Worm (Caenorhabditis elegans): ENCODE measurements around the gene fut-2.

The fut-2 gene

DNA sequence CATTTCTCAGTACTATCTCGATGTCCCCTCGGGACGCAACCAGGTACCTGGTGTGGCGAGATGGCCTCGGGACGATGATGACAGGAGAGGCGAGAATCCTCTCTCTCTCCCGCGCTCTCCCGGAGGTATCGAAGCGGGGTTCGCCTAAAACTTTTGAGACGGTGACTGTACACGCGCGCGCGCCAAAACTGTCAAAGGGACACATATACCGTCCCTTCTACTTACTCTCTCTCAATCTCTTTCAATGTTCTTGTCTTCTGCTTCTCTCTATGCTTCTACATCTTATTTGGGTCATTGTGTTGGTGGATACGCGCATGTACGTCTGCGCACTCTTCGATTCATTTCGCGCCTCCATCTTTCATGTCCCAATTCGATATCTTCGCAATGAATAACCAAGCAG is 33.8 kb downstream of the fut-2 start:
- TF ChIP-seq klf-2 (GFP tag; conservative IDR thresholded peaks at IDR 0.05) (no peak), ztf-23 (GFP tag; IDR thresholded peaks at IDR 0.05) (0 out of 2 replicates have a peak, but pooled peaks have one; percentile 19), cog-1 (tag; optimal IDR thresholded peaks at IDR 0.05) (peak; percentile 21)

DNA sequence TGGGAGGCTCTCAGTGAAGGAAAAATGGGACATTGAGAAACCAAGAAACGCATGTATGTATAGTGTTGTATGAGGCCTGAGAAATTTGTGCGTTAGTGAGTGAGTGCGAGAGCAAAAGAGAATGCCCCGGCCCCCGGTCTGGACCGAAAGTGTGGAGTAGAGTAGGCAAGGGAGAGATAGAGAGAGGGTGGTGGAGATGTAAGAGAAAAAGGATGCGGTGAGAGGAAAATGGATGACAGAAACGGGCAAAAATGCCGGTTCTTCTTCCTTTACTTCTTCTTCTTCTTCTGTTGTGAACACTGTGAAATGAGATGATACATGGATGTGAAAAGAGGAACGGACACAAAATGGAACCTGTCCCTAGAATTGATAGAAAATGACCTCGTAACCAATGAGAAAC is 37.4 kb downstream of the fut-2 start:
- TF ChIP-seq flt-1 (GFP tag; IDR thresholded peaks at IDR 0.05) (0 out of 2 replicates have a peak, but pooled peaks have one; percentile 42), klf-2 (GFP tag; conservative IDR thresholded peaks at IDR 0.05) (no peak), ztf-23 (GFP tag; IDR thresholded peaks at IDR 0.05) (no peak)

DNA sequence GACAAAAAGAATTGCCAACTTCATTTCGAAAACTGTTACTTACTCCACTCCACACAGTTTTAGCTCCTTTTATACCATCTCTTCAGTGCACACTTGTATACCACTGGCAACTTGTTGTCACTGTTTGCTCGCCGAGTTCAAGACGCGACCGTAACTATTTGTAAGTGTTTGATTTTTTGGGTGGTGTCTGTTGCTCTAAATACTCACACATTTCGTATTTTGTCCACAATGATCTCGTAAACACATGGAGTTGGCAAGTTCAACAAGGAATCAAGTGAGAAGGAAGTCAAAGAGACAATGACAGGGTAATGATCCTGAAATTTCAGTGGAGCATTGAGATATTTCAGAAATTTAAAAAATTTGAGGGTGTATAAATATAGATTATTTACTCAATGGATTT is 42.7 kb downstream of the fut-2 start, which contains the start of gene hpo-26:
Gene hpo-26 (minus strand): TSS at position 31 of the 400 bp plus-strand sequence.
- no peak for TF ChIP-seq ztf-23 (GFP tag; IDR thresholded peaks at IDR 0.05)
- no peak for TF ChIP-seq T22C8.4 (GFP tag; IDR thresholded peaks at IDR 0.05)
- no peak for TF ChIP-seq flt-1 (GFP tag; IDR thresholded peaks at IDR 0.05)
- TF ChIP-seq ref-1 (GFP tag; conservative IDR thresholded peaks at IDR 0.05): no peak
- TF ChIP-seq ztf-29 (GFP tag; IDR thresholded peaks at IDR 0.05): no peak
- no peak for TF ChIP-seq cog-1 (tag; optimal IDR thresholded peaks at IDR 0.05)
- TF ChIP-seq tab-1 (GFP tag; IDR thresholded peaks at IDR 0.05): no peak
- TF ChIP-seq klf-2 (GFP tag; conservative IDR thresholded peaks at IDR 0.05): no peak
- TF ChIP-seq med-1 (GFP tag; optimal IDR thresholded peaks at IDR 0.05; ENCODE audit: insufficient read depth): no peak

DNA sequence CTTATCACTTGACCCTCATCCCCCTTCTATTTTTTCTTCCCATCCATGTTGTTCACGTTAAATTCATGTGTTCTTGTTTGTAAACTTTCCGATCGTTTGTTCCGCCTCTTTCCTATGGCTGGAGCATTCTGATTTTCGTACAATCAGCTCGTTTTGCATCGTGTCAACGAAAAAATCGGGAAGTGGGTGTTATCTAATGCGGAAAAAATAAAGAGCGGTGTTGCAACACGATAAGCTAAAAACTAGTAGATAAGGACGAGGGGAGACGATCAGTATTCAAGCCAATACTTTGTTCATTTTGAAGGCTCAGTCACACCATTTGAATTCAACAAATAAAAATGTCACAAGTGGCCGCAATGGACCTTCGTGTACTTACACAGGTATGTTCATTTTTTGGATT is 50.9 kb downstream of the fut-2 start, which contains the start of gene acs-1:
Gene acs-1 (plus strand): TSS at position 233 of the 400 bp plus-strand sequence.
- TF ChIP-seq tab-1 (GFP tag; IDR thresholded peaks at IDR 0.05) (no peak), klf-2 (GFP tag; conservative IDR thresholded peaks at IDR 0.05) (no peak), ref-1 (GFP tag; conservative IDR thresholded peaks at IDR 0.05) (no peak), flt-1 (GFP tag; IDR thresholded peaks at IDR 0.05) (no peak), med-1 (GFP tag; optimal IDR thresholded peaks at IDR 0.05; ENCODE audit: insufficient read depth) (no peak), T22C8.4 (GFP tag; IDR thresholded peaks at IDR 0.05) (no peak), cog-1 (tag; optimal IDR thresholded peaks at IDR 0.05) (no peak), ztf-23 (GFP tag; IDR thresholded peaks at IDR 0.05) (no peak), ztf-29 (GFP tag; IDR thresholded peaks at IDR 0.05) (no peak)

All from whole organism, midembryonic.